Worm (Caenorhabditis elegans) whole organism, young adult: ENCODE data around the gene vhp-1.

Experiments
- B0019.2 ChIP-seq: fragments of 200-800 bp; sonication (Bioruptor generic); conservative IDR thresholded peaks from 2 replicates; pipeline ENCODE4 v1.3.6; 2022; ENCODE audit warnings: missing genetic modification reagents, missing genetic modification characterization, missing compliant biosample characterization
- C06A6.2 ChIP-seq: fragments of 200-800 bp; sonication (Bioruptor generic); conservative IDR thresholded peaks from 2 replicates; pipeline ENCODE4 v1.3.6; 2022; ENCODE audit warnings: missing genetic modification characterization, missing compliant biosample characterization
- D2030.7 ChIP-seq: fragments of 200-800 bp; sonication (Bioruptor generic); IDR thresholded peaks from 2 replicates; pipeline ENCODE4 v1.3.6; 2022; ENCODE audit warnings: missing genetic modification reagents, missing genetic modification characterization, missing compliant biosample characterization
- F10E7.11 ChIP-seq: sonication (generic microtip); optimal IDR thresholded peaks from 2 replicates; lab custom pipeline; 2017; ENCODE audit warnings: mild to moderate bottlenecking, missing genetic modification characterization, moderate library complexity, missing compliant biosample characterization
- F22D6.2 ChIP-seq: sonication (generic microtip); optimal IDR thresholded peaks from 2 replicates; lab custom pipeline; 2016; ENCODE audit warnings: mild to moderate bottlenecking, missing genetic modification characterization, missing compliant biosample characterization
- F55B11.4 ChIP-seq: sonication (generic microtip); optimal IDR thresholded peaks from 2 replicates; lab custom pipeline; 2016; ENCODE audit warnings: missing compliant biosample characterization, missing genetic modification characterization, borderline replicate concordance; ENCODE audit not compliant: insufficient read depth
- K11D2.4 ChIP-seq: fragments of 200-800 bp; sonication (Bioruptor generic); IDR thresholded peaks from 2 replicates; pipeline ENCODE4 v1.3.6; 2022; ENCODE audit warnings: missing genetic modification reagents, missing genetic modification characterization, missing compliant biosample characterization
- K12H6.12 ChIP-seq: fragments of 200-800 bp; sonication (Bioruptor generic); optimal IDR thresholded peaks from 2 replicates; lab custom pipeline; 2018; ENCODE audit warnings: mild to moderate bottlenecking, missing genetic modification characterization, missing compliant biosample characterization
- T26A5.8 ChIP-seq: sonication (generic microtip); optimal IDR thresholded peaks from 2 replicates; lab custom pipeline; 2016; ENCODE audit warnings: missing genetic modification characterization, missing compliant biosample characterization
- Y79H2A.3 ChIP-seq: fragments of 200-800 bp; sonication (Bioruptor generic); conservative IDR thresholded peaks from 2 replicates; pipeline ENCODE4 v1.3.6; 2022; ENCODE audit warnings: missing genetic modification reagents, missing genetic modification characterization, missing compliant biosample characterization
- akir-1 ChIP-seq: fragments of 200-800 bp; sonication (Bioruptor generic); optimal IDR thresholded peaks from 2 replicates; lab custom pipeline; 2018; ENCODE audit warnings: mild to moderate bottlenecking, missing genetic modification characterization, moderate library complexity, missing compliant biosample characterization
- atf-7 ChIP-seq: sonication (generic microtip); optimal IDR thresholded peaks from 2 replicates; lab custom pipeline; 2017; ENCODE audit warnings: mild to moderate bottlenecking, missing genetic modification characterization, missing compliant biosample characterization
- ccch-3 ChIP-seq: fragments of 200-800 bp; sonication (Bioruptor generic); optimal IDR thresholded peaks from 2 replicates; lab custom pipeline; 2018; ENCODE audit warnings: mild to moderate bottlenecking, missing genetic modification characterization, missing compliant biosample characterization
- ceh-27 ChIP-seq: fragments of 200-800 bp; sonication (Bioruptor generic); optimal IDR thresholded peaks from 2 replicates; lab custom pipeline; 2018; ENCODE audit warnings: mild to moderate bottlenecking, missing genetic modification characterization, moderate library complexity, missing compliant biosample characterization
- ceh-91 ChIP-seq: fragments of 200-800 bp; sonication (Bioruptor generic); IDR thresholded peaks from 2 replicates; pipeline ENCODE4 v1.3.6; 2022; ENCODE audit warnings: missing genetic modification reagents, missing genetic modification characterization, missing compliant biosample characterization
- dpl-1 ChIP-seq: fragments of 150-350 bp; optimal IDR thresholded peaks from 2 replicates; lab custom pipeline; 2014; ENCODE audit warnings: missing biosample characterization, missing genetic modification reagents, missing genetic modification characterization
- egl-44 ChIP-seq: fragments of 200-800 bp; sonication (Bioruptor generic); IDR thresholded peaks from 2 replicates; pipeline ENCODE4 v1.3.6; 2022; ENCODE audit warnings: missing genetic modification reagents, missing genetic modification characterization, missing compliant biosample characterization
- fkh-3 ChIP-seq: sonication (generic microtip); optimal IDR thresholded peaks from 2 replicates; lab custom pipeline; 2016; ENCODE audit warnings: mild to moderate bottlenecking, missing genetic modification characterization, missing compliant biosample characterization
- hlh-12 ChIP-seq: sonication (generic microtip); optimal IDR thresholded peaks from 2 replicates; lab custom pipeline; 2016; ENCODE audit warnings: missing genetic modification characterization, missing compliant biosample characterization
- hmg-1.2 ChIP-seq: fragments of 200-800 bp; sonication (Bioruptor generic); IDR thresholded peaks from 2 replicates; pipeline ENCODE4 v1.3.6; 2022; ENCODE audit warnings: missing genetic modification reagents, missing genetic modification characterization, missing compliant biosample characterization
- hmg-20 ChIP-seq: fragments of 200-800 bp; sonication (Bioruptor generic); IDR thresholded peaks from 2 replicates; pipeline ENCODE4 v1.3.6; 2022; ENCODE audit warnings: missing genetic modification reagents, missing genetic modification characterization, missing compliant biosample characterization
- lin-40 ChIP-seq: sonication (generic microtip); optimal IDR thresholded peaks from 2 replicates; lab custom pipeline; 2016; ENCODE audit warnings: missing genetic modification characterization, mild to moderate bottlenecking, missing compliant biosample characterization, missing genotype, missing genetic modification reagents
- madf-10 ChIP-seq: sonication (generic microtip); optimal IDR thresholded peaks from 2 replicates; lab custom pipeline; 2016; ENCODE audit warnings: mild to moderate bottlenecking, missing genetic modification characterization, missing compliant biosample characterization
- mxl-1 ChIP-seq: sonication (generic microtip); optimal IDR thresholded peaks from 2 replicates; lab custom pipeline; 2016; ENCODE audit warnings: missing genetic modification characterization, missing compliant biosample characterization
- nhr-120 ChIP-seq: fragments of 200-800 bp; sonication (Bioruptor generic); IDR thresholded peaks from 2 replicates; pipeline ENCODE4 v1.3.6; 2022; ENCODE audit warnings: missing genetic modification characterization, missing compliant biosample characterization
- nhr-27 ChIP-seq: fragments of 200-800 bp; sonication (Bioruptor generic); optimal IDR thresholded peaks from 2 replicates; lab custom pipeline; 2018; ENCODE audit warnings: mild to moderate bottlenecking, missing genetic modification characterization, moderate library complexity, missing compliant biosample characterization
- nhr-90 ChIP-seq: sonication (generic microtip); optimal IDR thresholded peaks from 2 replicates; lab custom pipeline; 2016; ENCODE audit warnings: missing genotype, mild to moderate bottlenecking, missing genetic modification characterization, missing compliant biosample characterization
- rcor-1 ChIP-seq: fragments of 200-800 bp; sonication (Bioruptor generic); IDR thresholded peaks from 2 replicates; pipeline ENCODE4 v1.3.6; 2022; ENCODE audit warnings: missing genetic modification reagents, missing genetic modification characterization, missing compliant biosample characterization
- rpc-1 ChIP-seq, 2 experiments: fragments of 150-350 bp in 1 of 2; sonication (generic microtip) in 1 of 2; optimal IDR thresholded peaks; 2 replicates each; lab custom pipeline; 2014 to 2018; ENCODE audit warnings: missing biosample characterization in 1 of 2, missing genetic modification characterization in 1 of 2, missing genetic modification reagents in 1 of 2, missing genotype in 1 of 2
- somi-1 ChIP-seq: fragments of 200-800 bp; sonication (Bioruptor generic); optimal IDR thresholded peaks from 2 replicates; lab custom pipeline; 2018; ENCODE audit warnings: mild to moderate bottlenecking, missing genetic modification characterization, missing compliant biosample characterization
- sptf-2 ChIP-seq: fragments of 200-800 bp; sonication (Bioruptor generic); optimal IDR thresholded peaks from 2 replicates; lab custom pipeline; 2018; ENCODE audit warnings: mild to moderate bottlenecking, missing genetic modification characterization, missing compliant biosample characterization
- ztf-26 ChIP-seq: sonication (generic microtip); optimal IDR thresholded peaks from 2 replicates; lab custom pipeline; 2017; ENCODE audit warnings: missing genetic modification characterization, missing compliant biosample characterization
- ztf-28 ChIP-seq: fragments of 200-800 bp; sonication (Bioruptor generic); IDR thresholded peaks from 2 replicates; pipeline ENCODE4 v1.3.6; 2022; ENCODE audit warnings: missing genetic modification reagents, missing genetic modification characterization, missing compliant biosample characterization

Gene vhp-1

DNA sequence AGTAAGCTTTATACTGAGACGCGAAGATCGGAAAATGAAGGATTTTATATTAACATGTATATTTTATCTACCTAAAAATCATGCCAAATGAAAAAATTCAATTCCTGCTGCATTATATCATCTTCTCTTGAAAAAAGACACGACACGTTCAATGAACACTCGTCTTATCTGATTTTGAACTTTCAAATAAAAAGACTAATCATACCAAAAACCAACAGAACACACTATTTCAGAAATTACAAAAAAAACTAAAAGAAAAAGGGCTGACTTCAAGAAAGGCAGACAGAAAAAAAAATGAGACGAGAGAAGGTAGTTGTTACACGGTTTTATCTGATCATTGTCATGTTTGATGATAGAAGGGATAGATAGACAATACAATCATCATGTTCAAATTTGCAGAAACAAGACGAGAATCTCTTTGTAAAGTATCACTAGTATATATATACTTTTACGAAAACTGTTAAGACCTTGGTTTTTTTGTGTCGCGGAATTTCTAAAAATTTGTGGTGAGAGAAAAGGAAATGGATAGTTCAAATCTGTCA lies 40.3 kb upstream of the vhp-1 start:
- TF ChIP-seq ccch-3 (GFP tag; lab: Kevin White, UChicago) (no peak), K11D2.4 (no peak), rpc-1 (optimal IDR thresholded peaks at IDR 0.05; lab: Kevin White, UChicago) (no peak), rpc-1 (tag; optimal IDR thresholded peaks at IDR 0.05; lab: Kevin White, UChicago) (no peak), D2030.7 (GFP tag; lab: Robert Waterston, UW) (no peak), akir-1 (GFP tag; lab: Kevin White, UChicago) (no peak), fkh-3 (tag; lab: Kevin White, UChicago) (no peak), K12H6.12 (tag; lab: Kevin White, UChicago) (no peak), somi-1 (GFP tag; lab: Kevin White, UChicago) (peak; percentile 59), C06A6.2 (0 out of 2 replicates have a peak, but pooled peaks have one; percentile 54), ceh-27 (GFP tag; lab: Kevin White, UChicago) (no peak), F55B11.4 (no peak), atf-7 (tag; lab: Kevin White, UChicago) (no peak), rcor-1 (GFP tag; lab: Robert Waterston, UW) (no peak), ztf-28 (no peak), dpl-1 (GFP tag; lab: Kevin White, UChicago) (no peak), sptf-2 (no peak), mxl-1 (tag; lab: Kevin White, UChicago) (no peak), F10E7.11 (tag; lab: Kevin White, UChicago) (no peak), lin-40 (tag; lab: Kevin White, UChicago) (peak; percentile 21), nhr-90 (tag; lab: Kevin White, UChicago) (no peak), Y79H2A.3 (GFP tag; lab: Robert Waterston, UW) (no peak), ceh-91 (GFP tag; lab: Robert Waterston, UW) (no peak), ztf-26 (tag; lab: Kevin White, UChicago) (peak; percentile 45)

DNA sequence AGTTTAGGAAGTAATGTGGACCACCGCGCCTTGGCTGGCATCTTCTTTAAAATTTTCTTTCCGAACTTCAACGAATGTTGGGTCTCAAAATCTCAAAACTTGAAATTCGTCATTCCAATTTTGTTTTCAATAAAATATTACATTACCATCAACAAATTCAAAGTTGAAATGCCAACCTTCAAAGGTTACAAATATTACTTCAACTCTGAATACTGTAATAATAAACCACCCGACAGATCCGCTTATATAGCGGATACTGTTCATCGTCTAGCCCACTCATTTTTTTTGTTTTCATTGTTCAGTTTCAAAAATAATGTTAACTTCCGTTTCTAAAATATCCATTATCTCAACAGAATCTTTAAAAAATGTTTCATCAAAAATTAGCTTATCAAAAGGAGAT lies 38.0 kb upstream of the vhp-1 start, which contains the start of gene gur-5:
Gene gur-5 (plus strand): TSS at position 301 of the 400 bp plus-strand sequence.
- TF ChIP-seq akir-1 (GFP tag; lab: Kevin White, UChicago) (no peak), T26A5.8 (tag; lab: Kevin White, UChicago) (no peak), B0019.2 (GFP tag; lab: Robert Waterston, UW) (no peak), nhr-27 (no peak), K12H6.12 (tag; lab: Kevin White, UChicago) (no peak), F22D6.2 (tag; lab: Kevin White, UChicago) (no peak), hlh-12 (tag; lab: Kevin White, UChicago) (no peak), hmg-20 (GFP tag; lab: Robert Waterston, UW) (no peak)
- TF ChIP-seq, all 124 proteins: peak for 0

DNA sequence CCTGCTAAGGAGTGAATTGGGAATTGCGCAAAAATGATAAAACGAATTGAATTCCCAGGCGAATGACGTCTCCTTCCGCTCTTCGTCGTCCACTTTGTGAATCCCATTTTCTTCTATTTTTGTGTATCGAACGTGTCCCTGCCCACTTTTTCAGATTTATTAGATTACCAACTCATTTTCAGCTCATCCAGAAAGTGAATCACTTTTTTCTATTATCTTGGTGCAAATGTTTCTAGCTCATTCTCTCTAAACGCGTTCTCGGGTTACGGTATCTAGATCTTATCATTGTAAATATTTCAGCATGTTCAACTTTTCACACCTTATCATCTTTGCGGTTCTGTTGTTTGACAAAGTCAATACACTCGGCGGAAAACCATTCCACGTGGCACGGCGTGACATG lies 33.9 kb upstream of the vhp-1 start, which contains the start of gene ZK622.5:
Gene ZK622.5 (plus strand): TSS at position 301 of the 400 bp plus-strand sequence.
- TF ChIP-seq ceh-91 (GFP tag; lab: Robert Waterston, UW) = no peak
- no peak for TF ChIP-seq nhr-120 (GFP tag; lab: Robert Waterston, UW)
- no peak for TF ChIP-seq egl-44 (GFP tag; lab: Robert Waterston, UW)
- no peak for TF ChIP-seq hmg-20 (GFP tag; lab: Robert Waterston, UW)
- no peak for TF ChIP-seq ztf-28

DNA sequence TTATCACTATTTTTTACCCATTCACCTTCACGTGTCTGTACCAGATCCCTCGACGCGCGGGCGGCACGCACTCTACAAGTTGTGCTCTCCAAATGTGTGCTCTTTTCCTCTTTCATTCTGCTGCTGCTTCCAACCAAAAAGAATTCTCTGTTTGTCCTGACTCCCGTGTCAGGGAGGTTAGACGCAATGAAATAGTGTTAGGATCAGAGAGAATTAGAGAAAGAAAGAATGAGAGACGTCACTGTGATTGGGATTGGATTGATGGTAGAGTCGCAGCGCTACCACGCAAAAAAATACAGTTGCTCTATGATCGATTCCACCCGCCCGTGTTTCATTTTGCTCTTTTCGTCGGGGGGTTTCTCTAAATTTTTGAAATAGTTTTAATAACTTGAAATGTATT lies 32.0 kb upstream of the vhp-1 start:
- TF ChIP-seq madf-10 (tag; lab: Kevin White, UChicago) = no peak
- peak; percentile 53; the same call in 1 of the 2 replicates for TF ChIP-seq hmg-1.2 (GFP tag; lab: Robert Waterston, UW)
